Worm (Caenorhabditis elegans) whole organism, late embryonic: Measurements from ENCODE around the gene C29F7.3.

Experiments used
- F13H6.1 ChIP-seq: sonication (generic microtip); optimal IDR thresholded peaks from 2 replicates; lab custom pipeline; 2016; ENCODE audit warnings: missing genetic modification characterization, missing compliant biosample characterization
- ama-1 ChIP-seq: fragments of 150-350 bp; optimal IDR thresholded peaks from 2 replicates; lab custom pipeline; 2014
- ceh-18 ChIP-seq: sonication (generic microtip); optimal IDR thresholded peaks from 2 replicates; lab custom pipeline; 2016; ENCODE audit warnings: missing genetic modification characterization, missing compliant biosample characterization
- ceh-2 ChIP-seq: sonication (generic microtip); optimal IDR thresholded peaks from 2 replicates; lab custom pipeline; 2016; ENCODE audit warnings: missing genotype, missing genetic modification characterization, missing compliant biosample characterization
- ceh-6 ChIP-seq: fragments of 200-800 bp; sonication (Bioruptor generic); optimal IDR thresholded peaks from 2 replicates; lab custom pipeline; 2018; ENCODE audit warnings: mild to moderate bottlenecking, missing genetic modification characterization, missing compliant biosample characterization
- che-1 ChIP-seq: sonication (generic microtip); optimal IDR thresholded peaks from 2 replicates; lab custom pipeline; 2016; ENCODE audit warnings: mild to moderate bottlenecking, missing genetic modification characterization, missing compliant biosample characterization
- dmd-4 ChIP-seq: sonication (generic microtip); optimal IDR thresholded peaks from 2 replicates; lab custom pipeline; 2016; ENCODE audit warnings: borderline replicate concordance, missing genetic modification characterization, missing compliant biosample characterization
- lim-6 ChIP-seq: sonication (generic microtip); optimal IDR thresholded peaks from 2 replicates; lab custom pipeline; 2016; ENCODE audit warnings: missing genetic modification characterization, missing compliant biosample characterization
- pat-9 ChIP-seq: fragments of 200-800 bp; sonication (Bioruptor generic); optimal IDR thresholded peaks from 2 replicates; lab custom pipeline; 2018; ENCODE audit warnings: mild to moderate bottlenecking, missing genetic modification characterization, moderate library complexity, missing compliant biosample characterization

C29F7.3 gene

ce11 chrX:13376185-13376584 is 43.5 kb downstream of the C29F7.3 start:
- no peak for TF ChIP-seq ceh-2 (tag; lab: Kevin White, UChicago)
- no peak for TF ChIP-seq ceh-18 (tag; lab: Kevin White, UChicago)
- no peak for TF ChIP-seq ceh-6 (GFP tag; lab: Kevin White, UChicago)
- TF ChIP-seq ama-1 (lab: Kevin White, UChicago), result no peak
- TF ChIP-seq F13H6.1 (tag; lab: Kevin White, UChicago), result no peak
- no peak for TF ChIP-seq che-1 (tag; lab: Kevin White, UChicago)
- no peak for TF ChIP-seq lim-6 (tag; lab: Kevin White, UChicago)
- TF ChIP-seq pat-9 (tag; lab: Kevin White, UChicago), result no peak
- TF ChIP-seq dmd-4 (tag; lab: Kevin White, UChicago), result no peak
